Worm (Caenorhabditis elegans): ENCODE results near the gene dnj-23.

Gene dnj-23

DNA sequence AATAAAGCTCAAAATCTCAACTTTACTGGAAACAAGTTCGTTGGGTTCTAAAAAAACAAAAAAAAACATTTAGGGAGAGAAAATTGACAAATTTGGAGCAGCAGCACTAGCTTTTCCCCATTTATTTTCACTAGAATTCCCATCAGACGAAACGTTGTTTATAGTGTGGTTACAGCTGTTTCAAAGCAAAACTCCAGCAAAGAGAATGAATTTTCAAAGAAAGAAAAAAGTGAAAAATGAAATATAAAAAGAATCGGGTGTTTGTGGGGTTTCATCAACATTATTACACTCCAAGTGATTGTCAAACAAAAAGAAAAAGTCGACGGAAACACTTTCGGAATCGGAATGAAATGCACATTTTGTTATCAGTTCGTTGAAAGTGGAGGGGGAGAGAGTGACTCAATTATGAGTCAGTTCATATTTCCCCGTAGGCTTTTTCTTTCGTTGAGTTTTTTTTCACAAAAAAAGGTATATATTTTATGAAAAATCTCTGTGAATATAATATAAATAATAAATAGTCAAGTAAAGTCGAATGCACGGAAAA, 14.1 kb downstream of the dnj-23 start:
- TF ChIP-seq aly-1 (tag; optimal IDR thresholded peaks at IDR 0.05): no peak
- no peak for TF ChIP-seq ama-1 (optimal IDR thresholded peaks at IDR 0.05)
- TF ChIP-seq flt-1 (GFP tag; IDR thresholded peaks at IDR 0.05): no peak
- TF ChIP-seq ceh-36 (tag; optimal IDR thresholded peaks at IDR 0.05): no peak

DNA sequence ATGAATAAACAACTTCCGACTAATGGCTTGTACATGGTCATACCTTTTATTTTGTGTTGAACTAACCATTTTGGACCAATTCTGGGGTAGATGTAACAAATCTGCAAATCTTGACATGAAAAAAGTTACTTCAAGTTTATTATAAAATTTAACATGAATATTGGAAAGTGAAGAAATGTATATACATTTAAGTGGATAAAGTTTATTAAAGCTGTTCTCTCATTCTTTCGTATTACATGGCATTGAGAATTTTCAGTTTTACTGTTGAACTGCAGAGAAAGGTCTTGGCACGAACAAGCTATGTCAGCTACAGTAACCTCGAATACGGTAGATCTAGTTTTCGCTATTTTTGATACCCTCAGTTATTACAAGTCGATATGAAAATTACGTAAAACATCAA, 14.8 kb downstream of the dnj-23 start, which contains the start of gene C07H4.1:
Gene C07H4.1, minus strand, starts transcription at position 101 of the 400 bp plus-strand sequence.
- TF ChIP-seq tra-4 (tag; optimal IDR thresholded peaks at IDR 0.05) (no peak), scrt-1 (GFP tag; IDR thresholded peaks at IDR 0.05) (no peak), aly-1 (tag; optimal IDR thresholded peaks at IDR 0.05) (no peak), hnd-1 (tag; optimal IDR thresholded peaks at IDR 0.05) (no peak), pes-1 (GFP tag; IDR thresholded peaks at IDR 0.05) (no peak), ama-1 (optimal IDR thresholded peaks at IDR 0.05) (no peak), hmg-4 (GFP tag; optimal IDR thresholded peaks at IDR 0.05) (no peak), tbx-11 (GFP tag; IDR thresholded peaks at IDR 0.05) (no peak)

DNA sequence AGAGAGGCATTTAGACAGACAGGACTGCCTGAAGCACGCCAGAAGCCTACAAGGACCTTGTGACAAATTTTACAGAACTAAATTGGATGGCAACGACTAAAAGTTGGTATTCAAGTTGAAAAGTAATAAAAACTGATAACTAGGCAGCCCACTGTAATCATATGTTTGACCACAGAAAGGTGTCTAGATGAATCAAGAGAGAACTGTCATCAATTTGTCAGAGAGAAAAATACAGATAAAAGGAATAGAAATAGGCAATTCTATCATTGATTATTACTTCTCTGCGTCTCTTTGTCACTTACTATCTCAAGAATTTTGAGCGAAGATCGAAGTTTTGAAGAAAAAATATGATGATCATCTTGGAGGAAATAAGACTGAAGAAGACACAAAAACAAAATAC, 15.5 kb downstream of the dnj-23 start:
- TF ChIP-seq tbx-37 (GFP tag; conservative IDR thresholded peaks at IDR 0.05) (no peak), sea-1 (GFP tag; conservative IDR thresholded peaks at IDR 0.05) (no peak), ama-1 (optimal IDR thresholded peaks at IDR 0.05) (no peak)

DNA sequence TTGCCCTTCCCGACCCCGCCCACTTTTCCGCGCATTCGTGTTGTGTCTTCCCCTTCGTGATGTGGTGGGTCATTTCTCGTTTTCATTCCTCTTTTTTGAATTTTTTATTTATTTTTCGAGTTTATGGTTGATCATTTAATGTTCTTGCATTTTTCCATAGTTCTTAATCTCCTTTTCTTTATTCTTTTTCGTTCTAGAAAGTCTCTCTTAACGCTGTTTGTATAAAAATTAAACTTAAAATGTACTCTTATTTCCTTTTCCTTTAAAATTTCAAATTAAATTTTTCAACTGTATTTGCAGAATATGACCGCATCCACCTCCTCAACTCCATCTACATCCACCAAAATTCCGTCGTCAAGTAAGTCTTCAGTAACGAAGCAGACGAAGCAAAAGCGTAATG, 22.1 kb downstream of the dnj-23 start, which contains the start of gene hlh-3:
Gene hlh-3, plus strand, starts transcription at position 301 of the 400 bp plus-strand sequence.
- TF ChIP-seq tbx-37 (GFP tag; conservative IDR thresholded peaks at IDR 0.05): no peak
- no peak for TF ChIP-seq F13C5.2 (tag; optimal IDR thresholded peaks at IDR 0.05)
- no peak for TF ChIP-seq B0310.2 (tag; optimal IDR thresholded peaks at IDR 0.05)
- TF ChIP-seq sea-1 (GFP tag; conservative IDR thresholded peaks at IDR 0.05): no peak
- no peak for TF ChIP-seq flt-1 (GFP tag; IDR thresholded peaks at IDR 0.05)
- TF ChIP-seq ceh-13 (GFP tag; optimal IDR thresholded peaks at IDR 0.05): no peak
- TF ChIP-seq hnd-1 (tag; optimal IDR thresholded peaks at IDR 0.05): no peak
- TF ChIP-seq hmbx-1 (tag; optimal IDR thresholded peaks at IDR 0.05): no peak
- no peak for TF ChIP-seq aly-1 (tag; optimal IDR thresholded peaks at IDR 0.05)
- no peak for TF ChIP-seq pes-1 (GFP tag; IDR thresholded peaks at IDR 0.05)
- TF ChIP-seq ets-7 (tag; optimal IDR thresholded peaks at IDR 0.05): no peak
- no peak for TF ChIP-seq scrt-1 (GFP tag; IDR thresholded peaks at IDR 0.05)
- no peak for TF ChIP-seq ama-1 (optimal IDR thresholded peaks at IDR 0.05)
- no peak for TF ChIP-seq ceh-36 (tag; optimal IDR thresholded peaks at IDR 0.05)
- no peak for TF ChIP-seq tbx-11 (GFP tag; IDR thresholded peaks at IDR 0.05)

DNA sequence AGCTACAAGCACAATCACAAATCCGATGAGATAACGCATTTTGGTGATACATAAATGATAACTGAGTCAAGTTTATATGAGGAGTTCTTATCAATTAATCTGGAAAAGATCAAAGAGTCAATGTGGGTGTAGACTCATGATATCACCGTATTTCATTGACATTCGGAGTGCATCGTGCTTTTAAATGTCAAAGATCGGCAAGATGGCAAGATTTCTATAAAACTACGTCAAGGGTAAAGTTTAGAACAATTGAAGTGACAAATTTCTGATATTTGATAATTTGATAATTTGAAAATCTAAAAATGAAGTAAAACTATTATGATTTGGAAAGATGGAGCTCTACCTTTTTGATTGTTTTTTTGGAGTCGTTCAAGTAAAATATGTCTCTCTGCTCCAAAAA, 25.3 kb downstream of the dnj-23 start, which contains the start of gene sysm-1:
Gene sysm-1, minus strand, starts transcription at position 101 of the 400 bp plus-strand sequence.
- no peak for TF ChIP-seq ceh-36 (tag; optimal IDR thresholded peaks at IDR 0.05)
- TF ChIP-seq ceh-13 (GFP tag; optimal IDR thresholded peaks at IDR 0.05): no peak
- no peak for TF ChIP-seq tbx-11 (GFP tag; IDR thresholded peaks at IDR 0.05)
- TF ChIP-seq B0310.2 (tag; optimal IDR thresholded peaks at IDR 0.05): no peak
- TF ChIP-seq hmg-4 (GFP tag; optimal IDR thresholded peaks at IDR 0.05): no peak
- TF ChIP-seq ama-1 (optimal IDR thresholded peaks at IDR 0.05): no peak
- TF ChIP-seq F13C5.2 (tag; optimal IDR thresholded peaks at IDR 0.05): no peak
- TF ChIP-seq sea-1 (GFP tag; conservative IDR thresholded peaks at IDR 0.05): no peak
- no peak for TF ChIP-seq aly-1 (tag; optimal IDR thresholded peaks at IDR 0.05)
- TF ChIP-seq tbx-37 (GFP tag; conservative IDR thresholded peaks at IDR 0.05): no peak
- no peak for TF ChIP-seq tra-4 (tag; optimal IDR thresholded peaks at IDR 0.05)
- TF ChIP-seq pes-1 (GFP tag; IDR thresholded peaks at IDR 0.05): no peak
- TF ChIP-seq scrt-1 (GFP tag; IDR thresholded peaks at IDR 0.05): no peak
- TF ChIP-seq ets-7 (tag; optimal IDR thresholded peaks at IDR 0.05): no peak
- no peak for TF ChIP-seq flt-1 (GFP tag; IDR thresholded peaks at IDR 0.05)
- no peak for TF ChIP-seq hmbx-1 (tag; optimal IDR thresholded peaks at IDR 0.05)
- TF ChIP-seq hnd-1 (tag; optimal IDR thresholded peaks at IDR 0.05): no peak

DNA sequence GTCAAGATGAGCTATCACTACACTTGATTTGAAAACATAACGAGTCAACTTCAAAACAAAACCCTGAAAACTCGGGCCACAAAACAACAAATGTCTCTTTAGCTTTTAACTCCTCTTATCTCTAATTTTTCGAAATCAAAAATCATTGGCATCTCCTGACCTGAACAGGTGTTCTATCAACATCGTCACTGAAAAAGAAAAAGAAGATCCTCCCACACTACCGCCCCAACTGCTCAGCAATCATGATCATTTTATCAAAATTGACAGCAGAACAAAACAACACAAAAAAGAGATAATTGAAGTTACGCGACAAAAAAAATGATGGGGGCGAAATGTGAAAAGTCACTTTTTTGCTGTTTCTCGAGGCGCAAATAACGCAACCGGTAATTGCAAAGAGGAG, 30.0 kb downstream of the dnj-23 start:
- TF ChIP-seq ceh-36 (tag; optimal IDR thresholded peaks at IDR 0.05) (no peak), B0310.2 (tag; optimal IDR thresholded peaks at IDR 0.05) (no peak), F13C5.2 (tag; optimal IDR thresholded peaks at IDR 0.05) (no peak), tra-4 (tag; optimal IDR thresholded peaks at IDR 0.05) (no peak), tbx-11 (GFP tag; IDR thresholded peaks at IDR 0.05) (no peak), ama-1 (optimal IDR thresholded peaks at IDR 0.05) (no peak), ceh-13 (GFP tag; optimal IDR thresholded peaks at IDR 0.05) (no peak), hmg-4 (GFP tag; optimal IDR thresholded peaks at IDR 0.05) (no peak), aly-1 (tag; optimal IDR thresholded peaks at IDR 0.05) (no peak), scrt-1 (GFP tag; IDR thresholded peaks at IDR 0.05) (no peak), flt-1 (GFP tag; IDR thresholded peaks at IDR 0.05) (no peak), sea-1 (GFP tag; conservative IDR thresholded peaks at IDR 0.05) (no peak), hmbx-1 (tag; optimal IDR thresholded peaks at IDR 0.05) (no peak), hnd-1 (tag; optimal IDR thresholded peaks at IDR 0.05) (no peak), pes-1 (GFP tag; IDR thresholded peaks at IDR 0.05) (no peak), ets-7 (tag; optimal IDR thresholded peaks at IDR 0.05) (no peak)

DNA sequence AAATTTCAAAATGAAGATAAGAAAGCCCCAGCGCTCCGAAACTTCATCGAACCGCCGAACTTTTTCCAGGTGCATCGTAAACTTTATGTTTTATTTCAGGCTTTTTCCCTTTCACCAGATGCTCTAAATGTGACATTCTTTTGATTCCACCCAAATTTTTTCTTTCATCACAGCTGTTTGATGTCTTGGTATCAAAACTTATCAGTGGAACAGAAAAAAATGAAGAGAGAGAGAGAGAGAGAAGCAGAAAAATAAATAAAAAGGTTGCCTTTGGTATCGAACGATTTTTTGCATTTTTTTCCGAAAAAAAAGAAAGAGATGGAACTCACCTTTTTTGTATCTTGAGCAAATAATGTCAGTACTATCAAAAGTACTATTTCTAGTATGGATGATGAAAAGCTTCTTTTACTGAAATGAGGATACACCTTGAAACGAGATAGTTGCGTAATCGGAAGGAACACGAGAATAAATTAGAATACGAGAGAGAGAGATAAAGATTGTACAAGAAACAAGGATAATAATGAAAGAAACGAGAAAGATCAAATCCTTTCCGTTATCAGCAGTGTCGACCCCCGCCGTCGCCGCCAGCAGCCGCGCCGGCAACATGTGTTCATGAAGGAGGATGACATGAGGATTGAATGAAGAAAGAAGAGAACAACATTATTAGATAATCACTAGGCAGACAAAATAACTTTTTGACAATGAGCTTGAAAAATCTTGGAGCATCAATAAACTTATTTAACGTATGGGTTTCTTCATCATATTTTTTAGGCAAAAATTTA, 32.1 kb downstream of the dnj-23 start:
- TF ChIP-seq hmg-4 (GFP tag; optimal IDR thresholded peaks at IDR 0.05) (no peak), tbx-11 (GFP tag; IDR thresholded peaks at IDR 0.05) (no peak), ets-7 (tag; optimal IDR thresholded peaks at IDR 0.05) (no peak), sea-1 (GFP tag; conservative IDR thresholded peaks at IDR 0.05) (no peak), ama-1 (optimal IDR thresholded peaks at IDR 0.05) (no peak), pes-1 (GFP tag; IDR thresholded peaks at IDR 0.05) (no peak), B0310.2 (tag; optimal IDR thresholded peaks at IDR 0.05) (no peak), hnd-1 (tag; optimal IDR thresholded peaks at IDR 0.05) (no peak), ceh-13 (GFP tag; optimal IDR thresholded peaks at IDR 0.05) (no peak), tbx-37 (GFP tag; conservative IDR thresholded peaks at IDR 0.05) (no peak), scrt-1 (GFP tag; IDR thresholded peaks at IDR 0.05) (no peak), F13C5.2 (tag; optimal IDR thresholded peaks at IDR 0.05) (no peak), hmbx-1 (tag; optimal IDR thresholded peaks at IDR 0.05) (no peak), aly-1 (tag; optimal IDR thresholded peaks at IDR 0.05) (no peak), flt-1 (GFP tag; IDR thresholded peaks at IDR 0.05) (no peak), tra-4 (tag; optimal IDR thresholded peaks at IDR 0.05) (no peak), ceh-36 (tag; optimal IDR thresholded peaks at IDR 0.05) (no peak)
